Worm (Caenorhabditis elegans): ENCODE data around the gene srab-4.

ce11 chrV:6998303-6998884 lies 5.6 kb upstream of the srab-4 start, which contains the start of gene nhr-42:
- TF ChIP-seq flh-1 (GFP tag; optimal IDR thresholded peaks at IDR 0.05) (no peak), mab-5 (tag; optimal IDR thresholded peaks at IDR 0.05) (no peak), nhr-237 (tag; optimal IDR thresholded peaks at IDR 0.05) (no peak), lsy-2 (tag; optimal IDR thresholded peaks at IDR 0.05) (no peak), nhr-76 (tag; optimal IDR thresholded peaks at IDR 0.05) (no peak), cnd-1 (tag; optimal IDR thresholded peaks at IDR 0.05) (no peak), unc-62 (GFP tag; optimal IDR thresholded peaks at IDR 0.05) (no peak), ces-1 (GFP tag; optimal IDR thresholded peaks at IDR 0.05) (no peak), blmp-1 (tag; optimal IDR thresholded peaks at IDR 0.05) (no peak), snpc-4 (tag; optimal IDR thresholded peaks at IDR 0.05) (no peak)
